Worm (Caenorhabditis elegans): ENCODE data around the gene dhs-26.

Gene dhs-26

DNA sequence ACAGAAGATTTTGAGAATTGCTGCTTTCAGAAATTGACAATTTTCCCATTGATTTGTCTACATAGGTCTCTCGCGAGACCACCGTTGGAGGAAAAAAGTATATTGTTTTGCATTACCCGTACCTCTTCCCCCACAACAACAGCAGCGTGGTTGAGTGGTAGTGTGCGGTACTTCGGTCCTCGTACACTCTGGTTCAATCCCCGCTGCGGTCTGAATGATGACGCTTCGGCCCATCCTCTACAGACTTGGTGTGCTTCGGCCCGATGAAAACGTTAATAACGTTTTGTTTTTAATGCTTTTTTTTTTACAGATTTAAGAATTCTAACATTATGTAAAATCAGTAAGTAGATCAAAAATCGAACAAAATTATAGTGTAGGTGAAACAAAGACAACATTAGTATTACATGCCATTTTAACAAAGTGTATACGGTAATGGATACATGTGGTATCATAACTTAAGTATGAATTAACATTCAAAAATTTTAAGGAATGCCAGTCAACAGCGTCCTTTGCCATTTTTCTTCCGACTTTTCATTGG lies 14.3 kb downstream of the dhs-26 start, which contains the start of gene ZK816.3 (continued):
- TF ChIP-seq xbp-1 (tag; optimal IDR thresholded peaks at IDR 0.05) = no peak
- TF ChIP-seq nhr-28 (tag; optimal IDR thresholded peaks at IDR 0.05) = no peak
- no peak for TF ChIP-seq lin-39 (tag; optimal IDR thresholded peaks at IDR 0.05)
- TF ChIP-seq lin-35 (GFP tag; optimal IDR thresholded peaks at IDR 0.05) = peak in 1 of 2 experiments; percentile 41
- TF ChIP-seq snu-23 (GFP tag; optimal IDR thresholded peaks at IDR 0.05) = peak; percentile 58
- TF ChIP-seq skn-1 (tag; optimal IDR thresholded peaks at IDR 0.05) = peak; percentile 46
- no peak for TF ChIP-seq nhr-237 (tag; optimal IDR thresholded peaks at IDR 0.05)
- TF ChIP-seq nhr-77 (tag; optimal IDR thresholded peaks at IDR 0.05) = no peak
- peak; percentile 36 for TF ChIP-seq lin-14 (GFP tag; optimal IDR thresholded peaks at IDR 0.05)
- TF ChIP-seq nhr-12 (tag; optimal IDR thresholded peaks at IDR 0.05) = no peak
- TF ChIP-seq C16A3.4 (tag; optimal IDR thresholded peaks at IDR 0.05) = peak; percentile 23
- no peak for TF ChIP-seq elt-2 (tag; optimal IDR thresholded peaks at IDR 0.05)
- TF ChIP-seq hlh-17 (GFP tag; optimal IDR thresholded peaks at IDR 0.05; ENCODE audit: borderline replicate concordance) = no peak

DNA sequence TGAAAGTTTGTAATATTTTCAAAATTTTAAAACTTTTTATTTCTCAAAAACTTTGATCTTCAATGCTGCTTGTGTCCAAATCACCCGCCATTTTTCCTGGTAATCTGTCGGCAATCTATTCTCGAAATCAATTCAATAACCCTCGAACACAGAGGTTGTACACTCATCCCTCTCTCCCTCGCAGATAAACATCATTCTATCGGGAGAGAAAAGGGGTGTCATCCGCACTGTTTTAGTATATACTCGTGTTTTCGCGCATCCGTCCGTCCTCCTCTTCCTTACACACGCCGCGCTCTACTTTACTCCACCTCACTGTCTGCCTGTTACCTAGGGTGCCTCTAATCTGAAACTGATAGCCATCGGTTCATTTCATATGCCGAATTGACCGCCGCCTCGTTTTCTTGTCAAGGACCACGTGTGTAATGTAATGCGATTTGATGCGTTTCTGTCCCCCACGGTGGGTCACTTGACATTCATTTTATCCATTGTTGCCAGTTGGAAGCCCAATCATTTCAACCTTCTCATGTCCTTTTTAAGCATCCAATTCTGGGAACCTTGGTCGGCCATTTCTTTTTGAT lies 18.6 kb downstream of the dhs-26 start:
- TF ChIP-seq blmp-1 (tag; optimal IDR thresholded peaks at IDR 0.05) (peak; percentile 9), lin-14 (GFP tag; optimal IDR thresholded peaks at IDR 0.05) (peak; percentile 48), unc-30 (tag; optimal IDR thresholded peaks at IDR 0.05) (no peak), lin-35 (GFP tag; optimal IDR thresholded peaks at IDR 0.05) (peak in 1 of 2 experiments; percentile 1), nhr-19 (GFP tag; conservative IDR thresholded peaks at IDR 0.05) (no peak), nhr-76 (tag; optimal IDR thresholded peaks at IDR 0.05) (no peak), irx-1 (tag; optimal IDR thresholded peaks at IDR 0.05) (no peak), mep-1 (tag; optimal IDR thresholded peaks at IDR 0.05) (no peak), snu-23 (GFP tag; optimal IDR thresholded peaks at IDR 0.05) (peak; percentile 7), nhr-85 (tag) (peak; percentile 49), rnt-1 (tag; optimal IDR thresholded peaks at IDR 0.05) (peak; percentile 15), efl-3 (GFP tag; optimal IDR thresholded peaks at IDR 0.05) (no peak), ceh-88 (GFP tag; IDR thresholded peaks at IDR 0.05) (no peak)

DNA sequence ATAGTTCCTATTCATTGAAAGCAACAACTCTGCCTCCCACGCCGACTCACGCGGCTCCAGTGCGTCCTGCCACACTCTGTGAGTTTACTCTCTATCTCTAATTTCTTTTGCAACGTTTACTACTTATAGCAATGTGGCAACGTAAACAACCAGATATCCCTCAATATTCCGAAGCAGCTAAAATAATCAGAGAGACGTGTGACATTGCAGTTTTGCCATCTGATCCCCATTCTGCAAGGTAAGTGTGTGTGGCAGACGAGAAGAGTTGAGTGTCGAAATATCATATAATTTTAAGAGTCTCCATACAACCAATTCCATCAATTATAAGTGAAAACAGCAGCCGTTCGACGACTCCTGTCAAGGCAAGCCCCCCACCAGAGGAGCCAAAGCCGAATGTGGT lies 22.4 kb downstream of the dhs-26 start:
- TF ChIP-seq egl-13 (tag; optimal IDR thresholded peaks at IDR 0.05) (peak; percentile 59), nhr-19 (GFP tag; conservative IDR thresholded peaks at IDR 0.05) (no peak), ceh-88 (GFP tag; IDR thresholded peaks at IDR 0.05) (no peak), lin-14 (GFP tag; optimal IDR thresholded peaks at IDR 0.05) (peak; percentile 40), pqm-1 (tag; optimal IDR thresholded peaks at IDR 0.05) (no peak), lin-35 (GFP tag; optimal IDR thresholded peaks at IDR 0.05) (no peak), nhr-71 (tag; optimal IDR thresholded peaks at IDR 0.05) (peak; percentile 33), mef-2 (tag; optimal IDR thresholded peaks at IDR 0.05) (no peak), nhr-47 (tag; optimal IDR thresholded peaks at IDR 0.05) (peak; percentile 13), dsc-1 (tag; optimal IDR thresholded peaks at IDR 0.05) (peak; percentile 58), lsy-2 (tag; optimal IDR thresholded peaks at IDR 0.05) (peak in 1 of 2 experiments; percentile 5), fkh-8 (tag; optimal IDR thresholded peaks at IDR 0.05) (peak; percentile 83), sox-4 (tag; optimal IDR thresholded peaks at IDR 0.05) (peak; percentile 30), ama-1 (optimal IDR thresholded peaks at IDR 0.05) (no peak)

DNA sequence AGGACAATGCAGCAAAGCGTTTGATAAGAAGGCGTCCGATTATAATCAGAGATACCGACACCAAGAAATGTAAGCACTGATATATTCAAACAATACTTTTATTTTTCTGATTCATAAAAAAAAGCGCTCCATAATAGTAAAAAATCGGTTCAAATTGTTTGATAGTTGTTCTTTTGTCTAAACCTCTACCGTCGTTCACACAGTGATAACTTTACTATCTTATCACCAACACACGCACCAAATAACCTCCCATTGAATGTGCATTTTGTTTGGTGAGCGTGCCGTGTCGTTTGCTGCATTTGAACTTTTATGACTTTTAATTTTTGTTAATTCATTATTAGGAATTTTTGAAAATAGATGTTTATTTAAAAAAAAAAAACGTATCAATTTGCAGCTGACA lies 28.2 kb downstream of the dhs-26 start:
- TF ChIP-seq elt-2 (tag; optimal IDR thresholded peaks at IDR 0.05) = peak; percentile 65
- TF ChIP-seq nhr-84 (tag; optimal IDR thresholded peaks at IDR 0.05) = no peak
- TF ChIP-seq jun-1 (tag; optimal IDR thresholded peaks at IDR 0.05) = peak; percentile 8

DNA sequence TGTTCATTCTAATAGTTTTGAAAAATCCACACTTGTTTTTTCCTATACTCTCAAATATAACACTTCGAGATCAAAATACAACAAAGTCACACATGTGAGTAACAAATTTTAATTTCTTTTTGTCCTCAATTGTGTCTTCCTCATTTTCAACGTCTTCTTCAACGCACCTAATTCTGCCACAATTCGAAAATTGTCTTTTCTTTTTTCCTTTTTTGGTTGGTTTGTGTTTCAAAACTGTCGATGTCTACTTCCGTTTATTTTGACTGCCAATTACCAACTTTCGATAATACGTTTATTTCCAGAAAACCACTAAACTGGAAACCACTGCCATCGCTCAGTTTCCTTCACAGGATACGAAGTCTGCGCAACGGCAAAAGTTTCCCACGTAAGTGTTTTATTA lies 29.5 kb downstream of the dhs-26 start, which contains the start of gene F11D5.1:
Gene F11D5.1, plus strand, starts transcription at position 301 of the 400 bp plus-strand sequence.
- TF ChIP-seq ceh-63 (GFP tag; optimal IDR thresholded peaks at IDR 0.05) = no peak
- TF ChIP-seq isw-1 (GFP tag; IDR thresholded peaks at IDR 0.05) = no peak
- no peak for TF ChIP-seq snpc-4 (tag; optimal IDR thresholded peaks at IDR 0.05)
- no peak for TF ChIP-seq unc-130 (tag; optimal IDR thresholded peaks at IDR 0.05)
- TF ChIP-seq sox-4 (tag; optimal IDR thresholded peaks at IDR 0.05) = no peak
- no peak for TF ChIP-seq ztf-4 (tag; optimal IDR thresholded peaks at IDR 0.05)
- TF ChIP-seq ceh-90 (tag; optimal IDR thresholded peaks at IDR 0.05) = no peak
- TF ChIP-seq hlh-17 (GFP tag; optimal IDR thresholded peaks at IDR 0.05; ENCODE audit: borderline replicate concordance) = no peak
- TF ChIP-seq nhr-76 (tag; optimal IDR thresholded peaks at IDR 0.05) = no peak
- TF ChIP-seq vab-15 (tag; optimal IDR thresholded peaks at IDR 0.05) = no peak
- TF ChIP-seq hpl-2 (GFP tag; optimal IDR thresholded peaks at IDR 0.05) = no peak
- no peak for TF ChIP-seq nhr-19 (GFP tag; conservative IDR thresholded peaks at IDR 0.05)
- no peak for TF ChIP-seq nhr-11 (tag; optimal IDR thresholded peaks at IDR 0.05)
- no peak for TF ChIP-seq lsy-2 (tag; optimal IDR thresholded peaks at IDR 0.05)
- no peak for TF ChIP-seq tlp-1 (tag; optimal IDR thresholded peaks at IDR 0.05)
- no peak for TF ChIP-seq nhr-85 (tag)
- no peak for TF ChIP-seq unc-86 (tag; optimal IDR thresholded peaks at IDR 0.05)

Data from whole organism, L1 larva.